Fruit fly (Drosophila melanogaster) whole organism, embryonic: Measurements from ENCODE around the gene Cpr5C.

ENCODE experiments used
- Abd-B ChIP-seq: fragments of 200-800 bp; sonication (Bioruptor generic); optimal IDR thresholded peaks from 2 replicates; lab custom pipeline; 2018; ENCODE audit warnings: missing biosample characterization, mild to moderate bottlenecking, missing genetic modification characterization, moderate library complexity
- B-H1 ChIP-seq: fragments of 200-800 bp; sonication (Bioruptor generic); IDR thresholded peaks from 3 replicates; pipeline ENCODE4 v1.3.6; 2022; ENCODE audit warnings: missing biosample characterization, missing genetic modification characterization
- B-H2 ChIP-seq: fragments of 200-800 bp; sonication (Bioruptor generic); optimal IDR thresholded peaks from 2 replicates; lab custom pipeline; 2018; ENCODE audit warnings: missing biosample characterization, mild to moderate bottlenecking, missing genetic modification characterization
- CG10959 ChIP-seq: fragments of 200-800 bp; sonication (Bioruptor generic); IDR thresholded peaks from 2 replicates; pipeline ENCODE4 v1.3.6; 2022; ENCODE audit warnings: missing biosample characterization, missing genetic modification characterization
- CG10979 ChIP-seq: fragments of 200-800 bp; sonication (Bioruptor generic); optimal IDR thresholded peaks from 2 replicates; lab custom pipeline; 2018; ENCODE audit warnings: missing biosample characterization, mild to moderate bottlenecking, missing genetic modification characterization, moderate library complexity
- CG11504 ChIP-seq: fragments of 200-800 bp; sonication (Bioruptor generic); optimal IDR thresholded peaks from 3 replicates; lab custom pipeline; 2019; ENCODE audit warnings: missing biosample characterization, mild to moderate bottlenecking, missing genetic modification characterization, moderate library complexity
- CG12236 ChIP-seq: fragments of 200-800 bp; sonication (Bioruptor generic); optimal IDR thresholded peaks from 2 replicates; lab custom pipeline; 2016; ENCODE audit warnings: missing biosample characterization, missing genetic modification characterization
- CG18476 ChIP-seq: fragments of 200-800 bp; sonication (Bioruptor generic); optimal IDR thresholded peaks from 2 replicates; lab custom pipeline; 2016; ENCODE audit warnings: missing biosample characterization, mild to moderate bottlenecking, missing genetic modification characterization
- CG2678 ChIP-seq: fragments of 200-800 bp; sonication (Bioruptor generic); optimal IDR thresholded peaks from 3 replicates; lab custom pipeline; 2019; ENCODE audit warnings: missing biosample characterization, mild to moderate bottlenecking, missing genetic modification characterization, moderate library complexity
- CG31388 ChIP-seq: fragments of 200-800 bp; sonication (Bioruptor generic); optimal IDR thresholded peaks from 2 replicates; lab custom pipeline; 2016; ENCODE audit warnings: missing biosample characterization, missing genetic modification characterization
- CG4404 ChIP-seq: fragments of 200-800 bp; sonication (Bioruptor generic); IDR thresholded peaks from 2 replicates; pipeline ENCODE4 v1.3.6; 2022; ENCODE audit warnings: missing biosample characterization, missing genetic modification characterization
- CG4617 ChIP-seq: fragments of 200-800 bp; sonication (Bioruptor generic); optimal IDR thresholded peaks from 3 replicates; lab custom pipeline; 2016; ENCODE audit warnings: missing biosample characterization, missing genetic modification characterization, borderline replicate concordance
- Dfd ChIP-seq, 2 experiments: fragments of >200 bp; optimal IDR thresholded peaks; 2 replicates each; lab custom pipeline; 2017; ENCODE audit warnings: missing biosample characterization in 2 of 2, missing genetic modification characterization in 2 of 2
- Doc3 ChIP-seq: fragments of 200-800 bp; sonication (Bioruptor generic); IDR thresholded peaks from 3 replicates; pipeline ENCODE4 v1.3.6; 2022; ENCODE audit warnings: missing biosample characterization, missing genetic modification characterization; ENCODE audit not compliant: partially characterized antibody
- HmgD ChIP-seq: fragments of 200-800 bp; sonication (Bioruptor generic); optimal IDR thresholded peaks from 3 replicates; lab custom pipeline; 2016; ENCODE audit warnings: missing biosample characterization, missing genetic modification characterization
- Hmx ChIP-seq: fragments of 200-800 bp; sonication (Bioruptor generic); optimal IDR thresholded peaks from 2 replicates; lab custom pipeline; 2016; ENCODE audit warnings: missing biosample characterization, missing genetic modification characterization
- Opbp ChIP-seq: fragments of 200-800 bp; sonication (Bioruptor generic); IDR thresholded peaks from 3 replicates; pipeline ENCODE4 v1.3.6; 2022; ENCODE audit warnings: missing biosample characterization, missing genetic modification characterization; ENCODE audit not compliant: partially characterized antibody
- Side ChIP-seq: fragments of 200-800 bp; sonication (Bioruptor generic); optimal IDR thresholded peaks from 2 replicates; lab custom pipeline; 2016; ENCODE audit warnings: missing biosample characterization, missing genetic modification characterization
- Sox100B ChIP-seq: fragments of 200-800 bp; sonication (Bioruptor generic); optimal IDR thresholded peaks from 3 replicates; lab custom pipeline; 2018; ENCODE audit warnings: missing biosample characterization, mild to moderate bottlenecking, missing genetic modification characterization
- Sry-β ChIP-seq: fragments of 200-800 bp; sonication (Bioruptor generic); optimal IDR thresholded peaks from 2 replicates; lab custom pipeline; 2018; ENCODE audit warnings: missing biosample characterization, mild to moderate bottlenecking, missing genetic modification characterization, moderate library complexity
- aop ChIP-seq: fragments of 200-800 bp; sonication (Bioruptor generic); IDR thresholded peaks from 2 replicates; pipeline ENCODE4 v1.3.6; 2022; ENCODE audit warnings: missing biosample characterization, missing genetic modification characterization
- bcd ChIP-seq: fragments of 200-800 bp; sonication (Bioruptor generic); optimal IDR thresholded peaks from 2 replicates; lab custom pipeline; 2017; ENCODE audit warnings: missing biosample characterization, mild to moderate bottlenecking, missing genetic modification characterization
- chn ChIP-seq: fragments of 200-800 bp; sonication (Bioruptor generic); optimal IDR thresholded peaks from 2 replicates; lab custom pipeline; 2016; ENCODE audit warnings: missing biosample characterization, missing genetic modification characterization
- cwo ChIP-seq: fragments of 200-800 bp; sonication (Bioruptor generic); optimal IDR thresholded peaks from 3 replicates; lab custom pipeline; 2017; ENCODE audit warnings: missing biosample characterization, missing genetic modification characterization, mild to moderate bottlenecking, moderate library complexity, missing genetic modification reagents
- danr ChIP-seq: fragments of 200-800 bp; sonication (Bioruptor generic); IDR thresholded peaks from 2 replicates; pipeline ENCODE4 v1.3.6; 2022; ENCODE audit warnings: missing biosample characterization, missing genetic modification characterization
- dati ChIP-seq: fragments of 200-800 bp; sonication (Bioruptor generic); IDR thresholded peaks from 2 replicates; pipeline ENCODE4 v1.3.6; 2022; ENCODE audit warnings: missing biosample characterization, missing genetic modification characterization
- esg ChIP-seq: fragments of 200-800 bp; sonication (Bioruptor generic); conservative IDR thresholded peaks from 2 replicates; pipeline ENCODE4 v1.3.6; 2022; ENCODE audit warnings: missing biosample characterization, missing genetic modification characterization
- fd3F ChIP-seq: fragments of 200-800 bp; sonication (Bioruptor generic); optimal IDR thresholded peaks from 2 replicates; lab custom pipeline; 2018; ENCODE audit warnings: missing biosample characterization, mild to moderate bottlenecking, missing genetic modification characterization, moderate library complexity
- fu2 ChIP-seq: fragments of 200-800 bp; sonication (Bioruptor generic); optimal IDR thresholded peaks from 2 replicates; lab custom pipeline; 2016; ENCODE audit warnings: missing biosample characterization, missing genetic modification characterization
- gce ChIP-seq: fragments of 200-800 bp; sonication (Bioruptor generic); IDR thresholded peaks from 3 replicates; pipeline ENCODE4 v1.3.6; 2022; ENCODE audit warnings: missing biosample characterization, missing genetic modification characterization
- grn ChIP-seq: fragments of 200-800 bp; sonication (Bioruptor generic); optimal IDR thresholded peaks from 3 replicates; lab custom pipeline; 2017; ENCODE audit warnings: missing biosample characterization, missing genetic modification characterization
- ham ChIP-seq: fragments of 200-800 bp; sonication (Bioruptor generic); IDR thresholded peaks from 2 replicates; pipeline ENCODE4 v1.3.6; 2022; ENCODE audit warnings: missing biosample characterization, missing genetic modification characterization
- hth ChIP-seq: fragments of >200 bp; optimal IDR thresholded peaks from 2 replicates; lab custom pipeline; 2017; ENCODE audit warnings: inconsistent platforms
- lab ChIP-seq: fragments of 200-800 bp; sonication (Bioruptor generic); optimal IDR thresholded peaks from 3 replicates; lab custom pipeline; 2017; ENCODE audit warnings: missing biosample characterization, missing genetic modification characterization, mild to moderate bottlenecking, moderate library complexity, missing genetic modification reagents
- odd ChIP-seq: fragments of 200-800 bp; sonication (Bioruptor generic); optimal IDR thresholded peaks from 2 replicates; lab custom pipeline; 2017; ENCODE audit warnings: missing biosample characterization, mild to moderate bottlenecking, missing genetic modification characterization
- org-1 ChIP-seq: fragments of 200-800 bp; sonication (Bioruptor generic); optimal IDR thresholded peaks from 2 replicates; lab custom pipeline; 2017; ENCODE audit warnings: missing biosample characterization, missing genetic modification characterization
- pros ChIP-seq: fragments of 200-800 bp; sonication (Bioruptor generic); optimal IDR thresholded peaks from 3 replicates; lab custom pipeline; 2019; ENCODE audit warnings: missing biosample characterization, mild to moderate bottlenecking, missing genetic modification characterization, moderate library complexity
- run ChIP-seq: fragments of 200-800 bp; sonication (Bioruptor generic); optimal IDR thresholded peaks from 3 replicates; lab custom pipeline; 2018; ENCODE audit warnings: missing biosample characterization, mild to moderate bottlenecking, missing genetic modification characterization
- sens ChIP-seq: fragments of 200-800 bp; sonication (Bioruptor generic); peaks from one replicate; lab custom pipeline; 2016; ENCODE audit warnings: missing biosample characterization, missing genetic modification characterization
- slp2 ChIP-seq: fragments of 200-800 bp; sonication (Bioruptor generic); optimal IDR thresholded peaks from 2 replicates; lab custom pipeline; 2016; ENCODE audit warnings: missing biosample characterization, missing genetic modification characterization
- sna ChIP-seq: fragments of 200-800 bp; sonication (Bioruptor generic); IDR thresholded peaks from 2 replicates; pipeline ENCODE4 v1.3.6; 2022; ENCODE audit warnings: missing biosample characterization, missing genetic modification characterization; ENCODE audit not compliant: partially characterized antibody
- so ChIP-seq: fragments of 200-800 bp; sonication (Bioruptor generic); IDR thresholded peaks from 3 replicates; pipeline ENCODE4 v1.3.6; 2022; ENCODE audit warnings: missing biosample characterization, missing genetic modification characterization
- sqz ChIP-seq: fragments of 200-800 bp; sonication (Bioruptor generic); optimal IDR thresholded peaks from 3 replicates; lab custom pipeline; 2018; ENCODE audit warnings: missing biosample characterization, mild to moderate bottlenecking, missing genetic modification characterization
- toy ChIP-seq: fragments of 200-800 bp; sonication (Bioruptor generic); IDR thresholded peaks from 2 replicates; pipeline ENCODE4 v1.3.6; 2022; ENCODE audit warnings: missing biosample characterization, missing genetic modification characterization
- ttk ChIP-seq: fragments of 200-800 bp; sonication (Bioruptor generic); IDR thresholded peaks from 2 replicates; pipeline ENCODE4 v2.1.2; 2022; ENCODE audit warnings: missing biosample characterization, missing genetic modification characterization
- twi ChIP-seq: fragments of 200-800 bp; optimal IDR thresholded peaks from 2 replicates; lab custom pipeline; 2019; ENCODE audit warnings: missing biosample characterization, mild to moderate bottlenecking, missing genetic modification characterization, moderate library complexity
- vfl ChIP-seq: fragments of 200-800 bp; sonication (Bioruptor generic); optimal IDR thresholded peaks from 2 replicates; lab custom pipeline; 2016; ENCODE audit warnings: missing biosample characterization, missing genetic modification characterization
- vvl ChIP-seq: fragments of 200-800 bp; sonication (Bioruptor generic); IDR thresholded peaks from 2 replicates; pipeline ENCODE4 v1.3.6; 2022; ENCODE audit warnings: missing biosample characterization, missing genetic modification characterization
- zen ChIP-seq: fragments of 200-800 bp; sonication (Bioruptor generic); optimal IDR thresholded peaks from 3 replicates; lab custom pipeline; 2018; ENCODE audit warnings: missing biosample characterization, mild to moderate bottlenecking, missing genetic modification characterization, moderate library complexity

Cpr5C gene

DNA sequence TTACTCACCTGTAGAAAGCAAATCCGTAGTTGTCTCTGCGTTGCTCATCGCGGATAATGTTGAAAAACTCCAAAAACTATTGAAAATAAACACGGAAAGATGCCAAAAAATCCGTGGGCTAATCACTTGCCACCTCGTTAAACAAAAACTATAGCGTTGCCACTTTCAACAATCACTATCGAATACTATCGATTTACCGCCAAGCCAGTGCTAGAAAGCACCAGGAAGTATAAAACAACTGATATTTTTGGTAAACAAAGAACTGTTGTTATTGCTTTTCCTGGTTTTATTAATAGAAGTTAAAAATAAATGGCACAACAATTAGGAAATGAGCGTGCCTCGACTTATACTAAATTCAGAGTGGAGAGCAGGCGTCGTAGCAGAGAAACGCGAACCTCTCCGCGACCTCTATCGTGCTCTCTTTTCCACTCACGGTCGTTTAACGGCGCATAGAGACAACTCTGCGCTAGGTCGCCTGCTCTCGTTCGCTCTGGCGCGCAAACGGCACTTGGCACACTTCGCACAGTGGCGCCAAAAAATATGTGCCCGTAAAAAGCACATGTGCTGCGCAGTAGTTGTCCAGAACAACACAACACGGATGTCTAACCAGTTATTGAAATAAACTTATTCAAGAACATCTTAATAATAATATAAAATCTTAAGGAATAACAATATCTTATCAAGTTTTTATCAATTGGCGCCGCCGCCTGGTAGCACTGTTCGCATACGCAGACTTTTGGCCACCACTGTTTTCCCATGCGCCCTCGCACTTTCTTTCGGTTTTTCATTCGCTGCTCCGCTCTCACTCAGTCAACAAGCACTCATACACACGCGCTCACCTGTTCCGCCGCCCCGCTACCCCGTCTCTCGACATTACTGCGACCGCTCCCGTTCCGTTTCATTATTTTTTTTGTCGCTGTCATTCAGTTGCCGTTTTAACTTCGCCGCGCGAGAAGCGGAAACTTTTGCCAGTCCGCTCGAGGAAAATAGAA lies 49.3 kb upstream of the Cpr5C start, which contains the start of the genes lin-52 and CG15771 (continued):
- TF ChIP-seq twi (tag; lab: Kevin White, UChicago) (peak; percentile 91), CG11504 (tag; lab: Kevin White, UChicago) (peak; percentile 94), CG10959 (GFP tag; lab: Robert Waterston, UW) (peak; percentile 88), CG18476 (peak; percentile 90), CG4404 (GFP tag; lab: Robert Waterston, UW) (peak; percentile 94), HmgD (peak; percentile 43), dati (GFP tag; lab: Robert Waterston, UW) (peak; percentile 78), Doc3 (GFP tag; lab: Robert Waterston, UW) (peak; percentile 65; the same call in 2 of the 3 replicates), sens (peak; percentile 97), CG12236 (peak; percentile 22), sna (GFP tag; lab: Robert Waterston, UW) (0 out of 2 replicates have a peak, but pooled peaks have one; percentile 15), sqz (GFP tag; lab: Kevin White, UChicago) (peak; percentile 96), odd (peak; percentile 96), CG31388 (GFP tag; lab: Kevin White, UChicago) (peak; percentile 60), ttk (GFP tag; lab: Robert Waterston, UW) (peak; percentile 90), esg (GFP tag; lab: Robert Waterston, UW) (peak; percentile 96), lab (peak; percentile 97), bcd (GFP tag; lab: Kevin White, UChicago) (peak; percentile 95), B-H2 (GFP tag; lab: Kevin White, UChicago) (peak; percentile 93), aop (GFP tag; lab: Robert Waterston, UW) (peak; percentile 29), Side (peak; percentile 35), B-H1 (GFP tag; lab: Robert Waterston, UW) (peak; percentile 85), ham (peak; percentile 87), Abd-B (GFP tag; lab: Kevin White, UChicago) (peak; percentile 85), run (tag; lab: Kevin White, UChicago) (peak; percentile 90), slp2 (GFP tag; lab: Kevin White, UChicago) (peak; percentile 67), so (GFP tag; lab: Robert Waterston, UW) (peak; percentile 95), Sry-β (peak; percentile 18), toy (peak; percentile 79), grn (peak; percentile 45), vfl (GFP tag; lab: Kevin White, UChicago) (peak; percentile 83), Hmx (GFP tag; lab: Kevin White, UChicago) (peak; percentile 79), chn (GFP tag; lab: Kevin White, UChicago) (peak; percentile 88), vvl (GFP tag; lab: Robert Waterston, UW) (peak; percentile 95), hth (lab: Kevin White, UChicago) (no peak), CG4617 (GFP tag; lab: Kevin White, UChicago) (peak; percentile 17), pros (peak; percentile 89), zen (tag; lab: Kevin White, UChicago) (peak; percentile 84), danr (GFP tag; lab: Robert Waterston, UW) (peak; percentile 93), gce (GFP tag; lab: Robert Waterston, UW) (peak; percentile 89), Opbp (GFP tag; lab: Robert Waterston, UW) (no peak), org-1 (GFP tag; lab: Kevin White, UChicago) (peak; percentile 94), Dfd (GFP tag; optimal IDR thresholded peaks at IDR 0.05; lab: Kevin White, UChicago) (no peak), CG2678 (tag; lab: Kevin White, UChicago) (peak; percentile 98), cwo (GFP tag; lab: Kevin White, UChicago) (peak; percentile 95), fu2 (GFP tag; lab: Kevin White, UChicago) (peak; percentile 24), Sox100B (GFP tag; lab: Kevin White, UChicago) (peak; percentile 96), fd3F (GFP tag; lab: Kevin White, UChicago) (peak; percentile 90), CG10979 (peak; percentile 94)
